Worm (Caenorhabditis elegans): Measurements from ENCODE around the gene F38A1.8.

DNA sequence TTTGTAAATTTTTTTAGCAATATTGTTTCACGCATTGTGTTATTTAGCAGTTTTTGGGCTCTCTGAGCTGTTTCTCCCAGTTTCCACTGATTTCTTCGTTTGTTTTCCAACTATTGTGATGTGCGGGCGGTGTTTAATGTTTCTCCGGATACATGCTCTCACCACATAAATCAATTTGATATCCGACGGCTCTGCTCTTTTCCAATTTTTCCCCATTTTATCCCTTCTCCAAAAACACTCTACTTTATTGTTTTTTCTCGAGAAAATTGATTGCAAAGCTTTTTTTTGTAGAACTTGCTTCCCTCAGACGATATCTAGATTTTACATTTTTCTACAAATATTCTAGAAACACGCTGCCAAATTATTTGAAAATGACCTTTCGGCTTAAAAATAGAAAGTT, 24.1 kb downstream of the F38A1.8 start:
- no peak for TF ChIP-seq ama-1 (optimal IDR thresholded peaks at IDR 0.05)
- TF ChIP-seq pha-4 (tag; optimal IDR thresholded peaks at IDR 0.05) = no peak

Measured in whole organism, late embryonic.